Fruit fly (Drosophila melanogaster): ENCODE measurements around the gene CG15892.
A peak's percentile ranks its signal among the peaks of the same experiment; 100 is the strongest.

Gene CG15892

dm6 chrX:6340593-6341068, 46.5 kb upstream of the CG15892 start (continued):
- no peak for TF ChIP-seq NFAT (GFP tag; IDR thresholded peaks at IDR 0.05)
- peak; percentile 1 for TF ChIP-seq slp2 (GFP tag; optimal IDR thresholded peaks at IDR 0.05)
- peak; percentile 45; the same call in 1 of the 2 replicates for TF ChIP-seq rib (GFP tag; IDR thresholded peaks at IDR 0.05)
- TF ChIP-seq Deaf1 (tag; optimal IDR thresholded peaks at IDR 0.05) = peak; percentile 56
- peak; percentile 51; the same call in 1 of the 2 replicates for TF ChIP-seq CG11085 (GFP tag; IDR thresholded peaks at IDR 0.05)
- TF ChIP-seq CG10147 (GFP tag; optimal IDR thresholded peaks at IDR 0.05) = peak; percentile 91
- peak; percentile 9 for TF ChIP-seq jing (GFP tag; optimal IDR thresholded peaks at IDR 0.05)
- TF ChIP-seq btn (GFP tag; optimal IDR thresholded peaks at IDR 0.05) = peak; percentile 28
- peak; percentile 71 for TF ChIP-seq gcm (GFP tag; optimal IDR thresholded peaks at IDR 0.05)
- peak; percentile 79 for TF ChIP-seq CG11723 (GFP tag; optimal IDR thresholded peaks at IDR 0.05)
- TF ChIP-seq CG12299 (tag; optimal IDR thresholded peaks at IDR 0.05) = peak; percentile 30
- TF ChIP-seq Nf-YB (GFP tag; optimal IDR thresholded peaks at IDR 0.05) = peak; percentile 69
- peak; percentile 33 for TF ChIP-seq CG7786 (GFP tag; optimal IDR thresholded peaks at IDR 0.05)
- peak; percentile 31; the same call in 1 of the 2 replicates for TF ChIP-seq CG14014 (GFP tag; IDR thresholded peaks at IDR 0.05)
- peak; percentile 47 for TF ChIP-seq CG8359 (GFP tag; optimal IDR thresholded peaks at IDR 0.05; ENCODE audit: borderline replicate concordance)
- no peak for TF ChIP-seq br (optimal IDR thresholded peaks at IDR 0.05)
- TF ChIP-seq wek (GFP tag; optimal IDR thresholded peaks at IDR 0.05) = peak; percentile 5
- TF ChIP-seq Oaz (GFP tag; IDR thresholded peaks at IDR 0.05) = no peak
- TF ChIP-seq CG18262 (tag; optimal IDR thresholded peaks at IDR 0.05) = peak; percentile 82
- peak; percentile 34 for TF ChIP-seq Hr3 (GFP tag; optimal IDR thresholded peaks at IDR 0.05)
- peak; percentile 67 for TF ChIP-seq Rfx (GFP tag; IDR thresholded peaks at IDR 0.05)
- no peak for TF ChIP-seq pb (GFP tag; optimal IDR thresholded peaks at IDR 0.05)
- TF ChIP-seq tll (GFP tag; optimal IDR thresholded peaks at IDR 0.05) = no peak
- TF ChIP-seq ssp (GFP tag; IDR thresholded peaks at IDR 0.05) = peak; percentile 28; the same call in 1 of the 2 replicates
- peak in 1 of 3 experiments; percentile 70 for TF ChIP-seq lola (GFP tag; optimal IDR thresholded peaks at IDR 0.05)
- TF ChIP-seq phol (tag; optimal IDR thresholded peaks at IDR 0.05) = peak; percentile 82
- peak; percentile 33 for TF ChIP-seq CG30431 (GFP tag; optimal IDR thresholded peaks at IDR 0.05)
- TF ChIP-seq CG2875 (GFP tag; optimal IDR thresholded peaks at IDR 0.05) = peak; percentile 68
- TF ChIP-seq CG34376 (GFP tag; optimal IDR thresholded peaks at IDR 0.05) = peak; percentile 64
- peak; percentile 25 for TF ChIP-seq dmrt11E (tag; optimal IDR thresholded peaks at IDR 0.05)
- peak; percentile 70 for TF ChIP-seq Ets65A (GFP tag)
- no peak for TF ChIP-seq sr (GFP tag; IDR thresholded peaks at IDR 0.05)
- no peak for TF ChIP-seq h (optimal IDR thresholded peaks at IDR 0.05)
- TF ChIP-seq Max (GFP tag; optimal IDR thresholded peaks at IDR 0.05) = peak; percentile 58
- TF ChIP-seq psq (GFP tag; optimal IDR thresholded peaks at IDR 0.05) = no peak
- peak; percentile 74 for TF ChIP-seq ind (GFP tag; optimal IDR thresholded peaks at IDR 0.05)
- no peak for TF ChIP-seq Scr (GFP tag; IDR thresholded peaks at IDR 0.05; ENCODE audit: partially characterized antibody)
- peak; percentile 80 for TF ChIP-seq CG10543 (GFP tag; optimal IDR thresholded peaks at IDR 0.05)
- no peak for TF ChIP-seq ato (GFP tag; IDR thresholded peaks at IDR 0.05; ENCODE audit: partially characterized antibody)
- TF ChIP-seq CG11696 (GFP tag; IDR thresholded peaks at IDR 0.05) = peak; percentile 34; the same call in 1 of the 2 replicates
- TF ChIP-seq H15 (GFP tag; IDR thresholded peaks at IDR 0.05) = peak; percentile 55; the same call in 1 of the 3 replicates
- no peak for TF ChIP-seq NK7.1 (GFP tag; optimal IDR thresholded peaks at IDR 0.05)
- peak; percentile 18 for TF ChIP-seq Abd-B (GFP tag; optimal IDR thresholded peaks at IDR 0.05)
- peak; percentile 61 for TF ChIP-seq CG8388 (GFP tag; optimal IDR thresholded peaks at IDR 0.05)
- no peak for TF ChIP-seq CG10565 (GFP tag; optimal IDR thresholded peaks at IDR 0.05)
- no peak for TF ChIP-seq tup (GFP tag; optimal IDR thresholded peaks at IDR 0.05)
- 0 out of 2 replicates have a peak, but pooled peaks have one; percentile 30 for TF ChIP-seq wor (GFP tag; IDR thresholded peaks at IDR 0.05)
- peak; percentile 86 for TF ChIP-seq Fer1 (GFP tag; optimal IDR thresholded peaks at IDR 0.05)
- peak; percentile 17 for TF ChIP-seq sqz (GFP tag; optimal IDR thresholded peaks at IDR 0.05)
- TF ChIP-seq CG15011 (GFP tag; optimal IDR thresholded peaks at IDR 0.05) = peak; percentile 77
